Worm (Caenorhabditis elegans): ENCODE data around the gene dap-3.

dap-3 gene

DNA sequence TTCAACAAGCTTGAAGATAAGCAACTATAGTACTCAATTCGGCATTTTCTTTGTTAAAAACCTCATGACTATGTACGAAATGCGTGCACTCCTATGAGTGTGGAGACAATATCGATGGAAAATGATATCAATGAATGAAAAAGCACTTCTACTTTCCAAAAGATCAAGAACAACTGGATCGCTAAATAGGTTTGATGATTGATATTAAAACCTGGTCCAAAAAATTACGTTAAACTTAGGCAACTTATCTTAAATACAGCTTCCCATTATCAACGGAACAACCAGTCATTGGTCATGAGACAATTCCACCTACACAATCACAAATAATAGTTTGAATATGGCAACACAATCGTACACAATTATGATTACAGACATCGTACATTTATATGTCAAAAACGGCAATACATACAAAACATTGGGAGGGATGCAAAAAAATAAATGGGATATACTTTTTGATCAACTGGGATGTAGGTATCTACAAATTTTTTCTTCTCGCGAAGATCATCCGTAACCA lies 21.2 kb upstream of the dap-3 start (continued):
- no peak for TF ChIP-seq zfh-2 (GFP tag; conservative IDR thresholded peaks at IDR 0.05)
- TF ChIP-seq let-607 (tag; optimal IDR thresholded peaks at IDR 0.05), result no peak
- no peak for TF ChIP-seq ztf-22 (GFP tag; optimal IDR thresholded peaks at IDR 0.05)
- TF ChIP-seq tbx-9 (tag; optimal IDR thresholded peaks at IDR 0.05; ENCODE audit: borderline replicate concordance), result no peak
- TF ChIP-seq bed-1 (GFP tag; IDR thresholded peaks at IDR 0.05), result no peak
- no peak for TF ChIP-seq nhr-179 (tag; optimal IDR thresholded peaks at IDR 0.05)
- no peak for TF ChIP-seq K11D2.4 (GFP tag; IDR thresholded peaks at IDR 0.05)
- TF ChIP-seq ztf-18 (tag; optimal IDR thresholded peaks at IDR 0.05), result no peak
- no peak for TF ChIP-seq F23B12.7 (tag; optimal IDR thresholded peaks at IDR 0.05; ENCODE audit: insufficient read depth)
- 0 out of 2 replicates have a peak, but pooled peaks have one; percentile 57 for TF ChIP-seq pbrm-1 (GFP tag; IDR thresholded peaks at IDR 0.05)
- TF ChIP-seq mxl-1 (tag; optimal IDR thresholded peaks at IDR 0.05), result no peak
- TF ChIP-seq F52B5.7 (tag; optimal IDR thresholded peaks at IDR 0.05), result no peak
- TF ChIP-seq aptf-3 (GFP tag; IDR thresholded peaks at IDR 0.05), result no peak
- no peak for TF ChIP-seq T07F8.4 (tag; optimal IDR thresholded peaks at IDR 0.05)
- TF ChIP-seq ztf-6 (GFP tag; IDR thresholded peaks at IDR 0.05), result no peak
- no peak for TF ChIP-seq B0035.1 (tag; optimal IDR thresholded peaks at IDR 0.05)
- no peak for TF ChIP-seq ceh-79 (tag; optimal IDR thresholded peaks at IDR 0.05)
- TF ChIP-seq chd-7 (tag; optimal IDR thresholded peaks at IDR 0.05), result no peak
- no peak for TF ChIP-seq ceh-91 (GFP tag; IDR thresholded peaks at IDR 0.05)
- no peak for TF ChIP-seq mcd-1 (GFP tag; IDR thresholded peaks at IDR 0.05)
- peak; percentile 60; the same call in 1 of the 2 replicates for TF ChIP-seq madf-6 (GFP tag; IDR thresholded peaks at IDR 0.05)
- TF ChIP-seq Y67H2A.10 (GFP tag; conservative IDR thresholded peaks at IDR 0.05), result no peak
- TF ChIP-seq lag-1 (GFP tag; IDR thresholded peaks at IDR 0.05), result no peak
- TF ChIP-seq ceh-27 (GFP tag; optimal IDR thresholded peaks at IDR 0.05), result peak; percentile 1
- TF ChIP-seq lin-54 (GFP tag; optimal IDR thresholded peaks at IDR 0.05), result peak; percentile 23
- no peak for TF ChIP-seq ccch-3 (GFP tag; optimal IDR thresholded peaks at IDR 0.05)
- TF ChIP-seq mes-4 (tag; optimal IDR thresholded peaks at IDR 0.05), result no peak
- TF ChIP-seq snpc-1.3 (tag; optimal IDR thresholded peaks at IDR 0.05; ENCODE audit: insufficient read depth), result peak; percentile 11
- TF ChIP-seq ceh-58 (GFP tag; IDR thresholded peaks at IDR 0.05), result no peak
- TF ChIP-seq nfya-2 (GFP tag; IDR thresholded peaks at IDR 0.05), result no peak
- peak; percentile 4 for TF ChIP-seq nhr-90 (tag; optimal IDR thresholded peaks at IDR 0.05)
- TF ChIP-seq sptf-2 (GFP tag; optimal IDR thresholded peaks at IDR 0.05), result no peak
- TF ChIP-seq ztf-26 (tag; optimal IDR thresholded peaks at IDR 0.05), result no peak
- TF ChIP-seq attf-3 (GFP tag; conservative IDR thresholded peaks at IDR 0.05), result no peak
- TF ChIP-seq F22D6.2 (tag; optimal IDR thresholded peaks at IDR 0.05), result no peak
- no peak for TF ChIP-seq fkh-3 (tag; optimal IDR thresholded peaks at IDR 0.05)
- TF ChIP-seq hmg-20 (GFP tag; IDR thresholded peaks at IDR 0.05), result no peak
- no peak for TF ChIP-seq pha-4 (tag; optimal IDR thresholded peaks at IDR 0.05)
- TF ChIP-seq F37B4.10 (GFP tag; IDR thresholded peaks at IDR 0.05), result no peak
- TF ChIP-seq lin-35 (GFP tag; optimal IDR thresholded peaks at IDR 0.05), result peak in 1 of 3 experiments; percentile 41
- no peak for TF ChIP-seq dox-1 (GFP tag; IDR thresholded peaks at IDR 0.05)
- no peak for TF ChIP-seq snpc-1.1 (tag; optimal IDR thresholded peaks at IDR 0.05; ENCODE audit: insufficient read depth)
- 0 out of 2 replicates have a peak, but pooled peaks have one; percentile 39 for TF ChIP-seq Y79H2A.3 (GFP tag; conservative IDR thresholded peaks at IDR 0.05)
- TF ChIP-seq ztf-28 (GFP tag; IDR thresholded peaks at IDR 0.05), result no peak
- TF ChIP-seq tlf-1 (GFP tag; optimal IDR thresholded peaks at IDR 0.05), result no peak
- TF ChIP-seq rpc-1 (optimal IDR thresholded peaks at IDR 0.05), result no peak
- no peak for TF ChIP-seq rpc-1 (tag; optimal IDR thresholded peaks at IDR 0.05)
- TF ChIP-seq zim-3 (tag; optimal IDR thresholded peaks at IDR 0.05), result peak; percentile 62
- TF ChIP-seq let-526 (GFP tag; IDR thresholded peaks at IDR 0.05), result no peak
